Worm (Caenorhabditis elegans) whole organism, late embryonic: ENCODE measurements around the gene rom-1.
"Not testable (repeated sequence)": the region's sequence is repeated elsewhere in the genome, so short reads cannot be mapped to it uniquely, and the experiment has no call there.

Source experiments
- T23F11.4 ChIP-seq: fragments of 200-800 bp; sonication (Bioruptor generic); optimal IDR thresholded peaks from 2 replicates; lab custom pipeline; 2018; ENCODE audit warnings: mild to moderate bottlenecking, missing genetic modification characterization, missing compliant biosample characterization
- Y22D7AL.16 ChIP-seq: sonication (generic microtip); optimal IDR thresholded peaks from 2 replicates; lab custom pipeline; 2016; ENCODE audit warnings: missing genetic modification characterization, missing compliant biosample characterization
- ahr-1 ChIP-seq: sonication (generic microtip); optimal IDR thresholded peaks from 2 replicates; lab custom pipeline; 2016; ENCODE audit warnings: missing genetic modification characterization, missing compliant biosample characterization
- ama-1 ChIP-seq: fragments of 150-350 bp; optimal IDR thresholded peaks from 2 replicates; lab custom pipeline; 2014
- ceh-18 ChIP-seq: sonication (generic microtip); optimal IDR thresholded peaks from 2 replicates; lab custom pipeline; 2016; ENCODE audit warnings: missing genetic modification characterization, missing compliant biosample characterization
- ceh-19 ChIP-seq: fragments of 200-800 bp; sonication (Bioruptor generic); optimal IDR thresholded peaks from 2 replicates; lab custom pipeline; 2018; ENCODE audit warnings: mild to moderate bottlenecking, missing genetic modification characterization, missing compliant biosample characterization
- ceh-24 ChIP-seq: sonication (generic microtip); optimal IDR thresholded peaks from 2 replicates; lab custom pipeline; 2016; ENCODE audit warnings: mild to moderate bottlenecking, missing genetic modification characterization, missing compliant biosample characterization
- ceh-30 ChIP-seq: fragments of 150-350 bp; optimal IDR thresholded peaks from 2 replicates; lab custom pipeline; 2014; ENCODE audit warnings: missing biosample characterization, missing genetic modification characterization
- ceh-31 ChIP-seq: sonication (generic microtip); optimal IDR thresholded peaks from 2 replicates; lab custom pipeline; 2016; ENCODE audit warnings: missing genetic modification characterization, missing compliant biosample characterization
- ceh-48 ChIP-seq: sonication (generic microtip); optimal IDR thresholded peaks from 2 replicates; lab custom pipeline; 2016; ENCODE audit warnings: missing genetic modification characterization, inconsistent platforms, missing compliant biosample characterization
- ceh-9 ChIP-seq: sonication (generic microtip); optimal IDR thresholded peaks from 2 replicates; lab custom pipeline; 2016; ENCODE audit warnings: mild to moderate bottlenecking, missing genetic modification characterization, inconsistent platforms, missing compliant biosample characterization
- che-1 ChIP-seq: sonication (generic microtip); optimal IDR thresholded peaks from 2 replicates; lab custom pipeline; 2016; ENCODE audit warnings: mild to moderate bottlenecking, missing genetic modification characterization, missing compliant biosample characterization
- gmeb-2 ChIP-seq: sonication (generic microtip); optimal IDR thresholded peaks from 2 replicates; lab custom pipeline; 2016; ENCODE audit warnings: missing genetic modification characterization, inconsistent platforms, missing compliant biosample characterization
- hlh-13 ChIP-seq: fragments of 200-800 bp; sonication (Bioruptor generic); optimal IDR thresholded peaks from 2 replicates; lab custom pipeline; 2018; ENCODE audit warnings: mild to moderate bottlenecking, missing genetic modification characterization, missing compliant biosample characterization
- hlh-30 ChIP-seq: sonication (generic microtip); optimal IDR thresholded peaks from 2 replicates; lab custom pipeline; 2017; ENCODE audit warnings: antibody characterized with exemption, missing genetic modification characterization, missing compliant biosample characterization; ENCODE audit not compliant: insufficient read depth
- hlh-6 ChIP-seq: sonication (generic microtip); optimal IDR thresholded peaks from 2 replicates; lab custom pipeline; 2016; ENCODE audit warnings: missing genotype, missing genetic modification characterization, missing compliant biosample characterization
- hlh-8 ChIP-seq: sonication (generic microtip); optimal IDR thresholded peaks from 2 replicates; lab custom pipeline; 2016; ENCODE audit warnings: missing genotype, missing genetic modification characterization, missing compliant biosample characterization
- lin-11 ChIP-seq: fragments of 200-800 bp; sonication (Bioruptor generic); optimal IDR thresholded peaks from 2 replicates; lab custom pipeline; 2018; ENCODE audit warnings: mild to moderate bottlenecking, missing genetic modification characterization, missing compliant biosample characterization
- mec-3 ChIP-seq: sonication (generic microtip); optimal IDR thresholded peaks from 2 replicates; lab custom pipeline; 2016; ENCODE audit warnings: borderline replicate concordance, missing genetic modification characterization, missing compliant biosample characterization
- nfya-1 ChIP-seq: sonication (generic microtip); optimal IDR thresholded peaks from 2 replicates; lab custom pipeline; 2017; ENCODE audit warnings: missing genetic modification characterization, mild to moderate bottlenecking, missing compliant biosample characterization, antibody characterized with exemption, moderate library complexity
- nhr-11 ChIP-seq: fragments of 150-350 bp; optimal IDR thresholded peaks from 2 replicates; lab custom pipeline; 2014; ENCODE audit warnings: missing biosample characterization, missing genetic modification characterization
- npax-4 ChIP-seq: sonication (generic microtip); optimal IDR thresholded peaks from 2 replicates; lab custom pipeline; 2016; ENCODE audit warnings: missing genetic modification characterization, missing compliant biosample characterization
- pag-3 ChIP-seq: sonication (generic microtip); optimal IDR thresholded peaks from 2 replicates; lab custom pipeline; 2016; ENCODE audit warnings: missing compliant biosample characterization, missing genetic modification characterization, borderline replicate concordance
- pat-9 ChIP-seq: fragments of 200-800 bp; sonication (Bioruptor generic); optimal IDR thresholded peaks from 2 replicates; lab custom pipeline; 2018; ENCODE audit warnings: mild to moderate bottlenecking, missing genetic modification characterization, moderate library complexity, missing compliant biosample characterization
- pha-2 ChIP-seq: sonication (generic microtip); optimal IDR thresholded peaks from 2 replicates; lab custom pipeline; 2017; ENCODE audit warnings: mild to moderate bottlenecking, missing genetic modification characterization, missing compliant biosample characterization
- pqm-1 ChIP-seq: sonication (generic microtip); optimal IDR thresholded peaks from 2 replicates; lab custom pipeline; 2016; ENCODE audit warnings: missing genetic modification characterization, missing compliant biosample characterization
- pros-1 ChIP-seq: fragments of 150-350 bp; optimal IDR thresholded peaks from 2 replicates; lab custom pipeline; 2014; ENCODE audit warnings: missing biosample characterization, missing genetic modification reagents, missing genetic modification characterization
- ref-2 ChIP-seq: sonication (generic microtip); optimal IDR thresholded peaks from 2 replicates; lab custom pipeline; 2016; ENCODE audit warnings: missing genetic modification characterization, missing compliant biosample characterization
- rnt-1 ChIP-seq: sonication (generic microtip); optimal IDR thresholded peaks from 2 replicates; lab custom pipeline; 2016; ENCODE audit warnings: missing genetic modification characterization, missing compliant biosample characterization
- sdc-2 ChIP-seq: sonication (generic microtip); optimal IDR thresholded peaks from 2 replicates; lab custom pipeline; 2016; ENCODE audit warnings: missing genotype, missing genetic modification characterization, missing compliant biosample characterization
- sox-2 ChIP-seq: fragments of 200-800 bp; sonication (Bioruptor generic); IDR thresholded peaks from 2 replicates; pipeline ENCODE4 v1.3.6; 2022; ENCODE audit warnings: missing genetic modification reagents, missing genetic modification characterization, missing compliant biosample characterization
- syd-9 ChIP-seq: sonication (generic microtip); optimal IDR thresholded peaks from 2 replicates; lab custom pipeline; 2016; ENCODE audit warnings: mild to moderate bottlenecking, missing genetic modification characterization, moderate library complexity, missing compliant biosample characterization
- tbx-7 ChIP-seq: sonication (generic microtip); optimal IDR thresholded peaks from 2 replicates; lab custom pipeline; 2016; ENCODE audit warnings: missing genotype, missing genetic modification characterization, missing compliant biosample characterization
- ttx-3 ChIP-seq: sonication (generic microtip); optimal IDR thresholded peaks from 2 replicates; lab custom pipeline; 2016; ENCODE audit warnings: missing genetic modification reagents, missing genetic modification characterization, missing compliant biosample characterization
- unc-3 ChIP-seq, 2 experiments: fragments of 200-800 bp in 1 of 2; sonication (Bioruptor generic) in 1 of 2; sonication (generic microtip) in 1 of 2; conservative IDR thresholded peaks in 1 of 2; optimal IDR thresholded peaks in 1 of 2; 2 replicates each; pipeline versions ENCODE4 v1.3.6 to Lab custom; 2016 to 2022; ENCODE audit warnings: missing compliant biosample characterization in 2 of 2, missing genetic modification characterization in 2 of 2, missing genetic modification reagents in 1 of 2
- unc-42 ChIP-seq: sonication (generic microtip); optimal IDR thresholded peaks from 2 replicates; lab custom pipeline; 2016; ENCODE audit warnings: missing genotype, missing genetic modification characterization, missing compliant biosample characterization
- unc-55 ChIP-seq: sonication (generic microtip); optimal IDR thresholded peaks from 2 replicates; lab custom pipeline; 2017; ENCODE audit warnings: missing biosample characterization, missing genetic modification reagents, missing genetic modification characterization
- unc-86 ChIP-seq: sonication (generic microtip); optimal IDR thresholded peaks from 2 replicates; lab custom pipeline; 2016; ENCODE audit warnings: missing genetic modification characterization, missing compliant biosample characterization
- zip-5 ChIP-seq: sonication (generic microtip); optimal IDR thresholded peaks from 2 replicates; lab custom pipeline; 2016; ENCODE audit warnings: missing genetic modification characterization, missing compliant biosample characterization

The rom-1 gene

ce11 chrIII:4917960-4918712, 11.1 kb downstream of the rom-1 start, which contains the start of gene rpb-8:
Gene rpb-8, minus strand, starts transcription at chrIII:4918008.
- TF ChIP-seq ceh-31 (tag; lab: Kevin White, UChicago) = peak; percentile 41
- peak; percentile 46 for TF ChIP-seq nfya-1
- TF ChIP-seq hlh-8 (tag; lab: Kevin White, UChicago) = no peak
- TF ChIP-seq npax-4 (tag; lab: Kevin White, UChicago) = no peak
- TF ChIP-seq pqm-1 = no peak
- peak; percentile 15 for TF ChIP-seq unc-42 (tag; lab: Kevin White, UChicago)

- TF ChIP-seq ahr-1 (tag; lab: Kevin White, UChicago) (no peak), ceh-19 (GFP tag; lab: Kevin White, UChicago) (no peak), hlh-8 (tag; lab: Kevin White, UChicago) (no peak), syd-9 (tag; lab: Kevin White, UChicago) (no peak), ceh-30 (tag; lab: Kevin White, UChicago) (no peak), ttx-3 (tag; lab: Kevin White, UChicago) (no peak), unc-3 (GFP tag; conservative IDR thresholded peaks at IDR 0.05; lab: Robert Waterston, UW) (no peak), unc-3 (tag; optimal IDR thresholded peaks at IDR 0.05; lab: Kevin White, UChicago) (no peak), unc-42 (tag; lab: Kevin White, UChicago) (no peak), rnt-1 (tag; lab: Kevin White, UChicago) (no peak), pat-9 (tag; lab: Kevin White, UChicago) (no peak), hlh-30 (tag; lab: Kevin White, UChicago) (no peak), pha-2 (tag; lab: Kevin White, UChicago) (no peak), nhr-11 (tag; lab: Kevin White, UChicago) (no peak), sdc-2 (tag; lab: Kevin White, UChicago) (no peak), pqm-1 (no peak), unc-86 (tag; lab: Kevin White, UChicago) (no peak)
Observed at ce11 chrIII:4918906-4919305, 11.9 kb downstream of the rom-1 start.

- TF ChIP-seq hlh-8 (tag; lab: Kevin White, UChicago) (no peak), ahr-1 (tag; lab: Kevin White, UChicago) (no peak), T23F11.4 (GFP tag; lab: Kevin White, UChicago) (no peak), pag-3 (tag; lab: Kevin White, UChicago) (no peak)
Observed at ce11 chrIII:4920221-4920620, 13.2 kb downstream of the rom-1 start, which contains the start of gene ula-1. Gene ula-1, minus strand, starts transcription at chrIII:4920321.

ce11 chrIII:4922020-4922419, 15.0 kb downstream of the rom-1 start, which contains the start of gene mmab-1:
Gene mmab-1, minus strand, starts transcription at chrIII:4922114.
- not testable (repeated sequence) for TF ChIP-seq ceh-24; zip-5 (tag; lab: Kevin White, UChicago); hlh-13

DNA sequence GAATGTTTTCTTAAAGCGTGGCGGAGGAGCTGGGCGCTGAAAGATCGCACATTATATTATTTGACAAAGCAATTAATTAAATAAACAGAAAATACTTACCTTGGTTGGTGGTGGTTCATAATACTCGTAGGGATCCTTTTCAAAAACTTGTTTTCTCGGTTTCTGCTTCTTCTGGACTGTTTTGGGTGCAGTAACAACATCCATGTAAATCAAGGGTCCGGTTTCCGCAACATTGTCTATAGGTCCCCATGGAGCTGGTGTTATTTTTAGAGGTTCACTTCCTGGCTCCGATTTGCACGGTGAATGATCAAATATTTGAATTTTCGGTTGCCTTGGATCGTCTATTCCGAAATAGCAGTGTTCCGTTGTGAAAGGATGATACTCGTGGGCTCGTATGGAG, 17.1 kb downstream of the rom-1 start:
- TF ChIP-seq mec-3 (tag; lab: Kevin White, UChicago) (no peak), che-1 (tag; lab: Kevin White, UChicago) (no peak), pros-1 (tag; lab: Kevin White, UChicago) (no peak)

ce11 chrIII:4930154-4930679, 23.2 kb downstream of the rom-1 start, which contains the start of gene set-2:
Gene set-2, minus strand, starts transcription at chrIII:4930204.
- TF ChIP-seq ref-2 (tag; lab: Kevin White, UChicago) (peak; percentile 71), ama-1 (no peak), unc-3 (GFP tag; conservative IDR thresholded peaks at IDR 0.05; lab: Robert Waterston, UW) (no peak), unc-3 (tag; optimal IDR thresholded peaks at IDR 0.05; lab: Kevin White, UChicago) (no peak), ceh-30 (tag; lab: Kevin White, UChicago) (no peak), unc-55 (no peak), ceh-18 (tag; lab: Kevin White, UChicago) (no peak), tbx-7 (tag; lab: Kevin White, UChicago) (peak; percentile 87), T23F11.4 (GFP tag; lab: Kevin White, UChicago) (no peak), gmeb-2 (tag; lab: Kevin White, UChicago) (no peak), lin-11 (tag; lab: Kevin White, UChicago) (no peak), unc-86 (tag; lab: Kevin White, UChicago) (no peak), Y22D7AL.16 (tag; lab: Kevin White, UChicago) (no peak), hlh-6 (tag; lab: Kevin White, UChicago) (no peak), ttx-3 (tag; lab: Kevin White, UChicago) (peak; percentile 35), sox-2 (no peak), ceh-9 (no peak), pha-2 (tag; lab: Kevin White, UChicago) (peak; percentile 9), hlh-30 (tag; lab: Kevin White, UChicago) (no peak), ceh-48 (no peak)
